Worm (Caenorhabditis elegans): Measurements from ENCODE around the gene B0218.7.

DNA sequence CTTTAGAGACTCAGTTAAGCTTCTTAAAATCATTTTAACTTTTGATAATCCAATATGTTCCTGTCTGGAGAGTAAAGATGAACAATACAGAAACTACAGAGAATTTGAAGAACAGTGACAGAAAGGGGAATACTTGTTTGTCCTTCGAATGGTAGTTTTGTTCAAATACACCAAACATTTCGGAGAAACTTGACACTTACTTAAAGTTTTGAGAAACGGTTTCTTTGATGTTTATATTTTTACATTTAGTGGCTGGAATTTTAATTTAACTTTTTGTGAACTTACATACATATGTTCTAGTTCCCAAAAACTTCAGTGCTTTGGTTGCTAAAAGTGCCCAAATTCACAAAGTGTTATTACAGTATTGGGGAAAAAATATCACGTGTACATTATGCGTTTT lies 8.7 kb downstream of the B0218.7 start, which contains the start of gene B0218.5:
- no peak for TF ChIP-seq B0261.1 (tag; optimal IDR thresholded peaks at IDR 0.05)
- TF ChIP-seq tbp1 (GFP tag; optimal IDR thresholded peaks at IDR 0.05), result no peak
- TF ChIP-seq dpl-1 (GFP tag; optimal IDR thresholded peaks at IDR 0.05), result no peak
- no peak for TF ChIP-seq lin-54 (GFP tag; optimal IDR thresholded peaks at IDR 0.05)
- TF ChIP-seq tbx-9 (tag; optimal IDR thresholded peaks at IDR 0.05; ENCODE audit: borderline replicate concordance), result no peak
- TF ChIP-seq unc-62 (GFP tag; optimal IDR thresholded peaks at IDR 0.05), result no peak
- no peak for TF ChIP-seq ceh-27 (GFP tag; optimal IDR thresholded peaks at IDR 0.05)
- TF ChIP-seq hrde-1 (tag; optimal IDR thresholded peaks at IDR 0.05; ENCODE audit: borderline replicate concordance), result no peak
- TF ChIP-seq lag-1 (GFP tag; IDR thresholded peaks at IDR 0.05), result no peak
- no peak for TF ChIP-seq gei-17 (GFP tag; optimal IDR thresholded peaks at IDR 0.05)
- no peak for TF ChIP-seq ztf-22 (GFP tag; optimal IDR thresholded peaks at IDR 0.05)

All from whole organism, young adult.